Worm (Caenorhabditis elegans) whole organism, mixed stage, embryonic: Measurements from ENCODE around the gene mrpl-45.

Experiments
- M03D4.4 ChIP-seq: sonication (generic microtip); optimal IDR thresholded peaks from 2 replicates; lab custom pipeline; 2017; ENCODE audit warnings: mild to moderate bottlenecking, missing genetic modification characterization, missing compliant biosample characterization
- bed-3 ChIP-seq: fragments of 200-800 bp; sonication (Bioruptor generic); optimal IDR thresholded peaks from 3 replicates; lab custom pipeline; 2018; ENCODE audit warnings: mild to moderate bottlenecking, missing genetic modification characterization, moderate library complexity, missing compliant biosample characterization
- blmp-1 ChIP-seq: fragments of 150-350 bp; optimal IDR thresholded peaks from 2 replicates; lab custom pipeline; 2014; ENCODE audit warnings: missing biosample characterization, missing genetic modification characterization
- ceh-39 ChIP-seq: fragments of 150-350 bp; optimal IDR thresholded peaks from 2 replicates; lab custom pipeline; 2014; ENCODE audit warnings: missing biosample characterization, missing genetic modification characterization
- ceh-43 ChIP-seq: fragments of 200-800 bp; sonication (Bioruptor generic); optimal IDR thresholded peaks from 2 replicates; lab custom pipeline; 2018; ENCODE audit warnings: mild to moderate bottlenecking, missing genetic modification characterization, moderate library complexity, missing compliant biosample characterization
- ceh-83 ChIP-seq: fragments of 200-800 bp; sonication (Bioruptor generic); optimal IDR thresholded peaks from 2 replicates; lab custom pipeline; 2018; ENCODE audit warnings: mild to moderate bottlenecking, missing genetic modification characterization, missing compliant biosample characterization
- ces-1 ChIP-seq: fragments of 150-350 bp; optimal IDR thresholded peaks from 2 replicates; lab custom pipeline; 2014; ENCODE audit warnings: missing biosample characterization, missing genetic modification reagents, missing genetic modification characterization
- cnd-1 ChIP-seq: fragments of 200-800 bp; sonication (Bioruptor generic); optimal IDR thresholded peaks from 2 replicates; lab custom pipeline; 2018; ENCODE audit warnings: mild to moderate bottlenecking, missing genetic modification characterization, missing compliant biosample characterization
- drap-1 ChIP-seq: fragments of 200-800 bp; sonication (Bioruptor generic); optimal IDR thresholded peaks from 3 replicates; lab custom pipeline; 2018; ENCODE audit warnings: mild to moderate bottlenecking, missing genetic modification characterization, missing compliant biosample characterization
- elt-1 ChIP-seq: sonication (generic microtip); optimal IDR thresholded peaks from 2 replicates; lab custom pipeline; 2017; ENCODE audit warnings: missing genetic modification characterization, mild to moderate bottlenecking, missing compliant biosample characterization, antibody characterized with exemption, moderate library complexity, borderline replicate concordance; ENCODE audit not compliant: insufficient read depth
- elt-3 ChIP-seq: fragments of 150-350 bp; optimal IDR thresholded peaks from 2 replicates; lab custom pipeline; 2014; ENCODE audit warnings: missing biosample characterization, missing genetic modification characterization
- flh-1 ChIP-seq: fragments of 200-800 bp; sonication (Bioruptor generic); optimal IDR thresholded peaks from 2 replicates; lab custom pipeline; 2018; ENCODE audit warnings: mild to moderate bottlenecking, missing genetic modification characterization, moderate library complexity, missing compliant biosample characterization
- ham-2 ChIP-seq: fragments of 200-800 bp; sonication (Bioruptor generic); optimal IDR thresholded peaks from 2 replicates; lab custom pipeline; 2018; ENCODE audit warnings: mild to moderate bottlenecking, missing genetic modification characterization, missing compliant biosample characterization
- hlh-1 ChIP-seq: fragments of 150-350 bp; optimal IDR thresholded peaks from 2 replicates; lab custom pipeline; 2014; ENCODE audit warnings: missing biosample characterization, missing genetic modification reagents, missing genetic modification characterization
- lin-13 ChIP-seq: fragments of 150-350 bp; optimal IDR thresholded peaks from 2 replicates; lab custom pipeline; 2014; ENCODE audit warnings: missing biosample characterization, missing genetic modification characterization
- lin-32 ChIP-seq: fragments of 200-800 bp; sonication (Bioruptor generic); optimal IDR thresholded peaks from 2 replicates; lab custom pipeline; 2018; ENCODE audit warnings: mild to moderate bottlenecking, missing genetic modification characterization, missing compliant biosample characterization
- lsy-2 ChIP-seq: fragments of 150-350 bp; optimal IDR thresholded peaks from 2 replicates; lab custom pipeline; 2014; ENCODE audit warnings: missing biosample characterization, missing genetic modification characterization
- mab-5 ChIP-seq: fragments of 150-350 bp; optimal IDR thresholded peaks from 2 replicates; lab custom pipeline; 2014; ENCODE audit warnings: missing biosample characterization, missing genetic modification characterization
- mep-1 ChIP-seq: fragments of 150-350 bp; optimal IDR thresholded peaks from 2 replicates; lab custom pipeline; 2017; ENCODE audit warnings: missing biosample characterization, missing genetic modification reagents, missing genetic modification characterization, inconsistent platforms
- mls-2 ChIP-seq: sonication (generic microtip); optimal IDR thresholded peaks from 2 replicates; lab custom pipeline; 2016; ENCODE audit warnings: mild to moderate bottlenecking, missing genetic modification characterization, moderate library complexity, missing compliant biosample characterization
- nhr-12 ChIP-seq: fragments of 150-350 bp; optimal IDR thresholded peaks from 2 replicates; lab custom pipeline; 2014; ENCODE audit warnings: missing biosample characterization, missing genetic modification characterization
- nhr-2 ChIP-seq: fragments of 150-350 bp; optimal IDR thresholded peaks from 2 replicates; lab custom pipeline; 2014; ENCODE audit warnings: missing biosample characterization, missing genetic modification characterization
- nhr-237 ChIP-seq: fragments of 150-350 bp; optimal IDR thresholded peaks from 2 replicates; lab custom pipeline; 2014; ENCODE audit warnings: missing biosample characterization, missing genetic modification characterization
- nhr-28 ChIP-seq: fragments of 150-350 bp; optimal IDR thresholded peaks from 2 replicates; lab custom pipeline; 2014; ENCODE audit warnings: missing biosample characterization, missing genetic modification characterization
- nhr-76 ChIP-seq: sonication (generic microtip); optimal IDR thresholded peaks from 2 replicates; lab custom pipeline; 2017; ENCODE audit warnings: missing biosample characterization, missing genetic modification characterization
- pha-4 ChIP-seq: fragments of 150-350 bp; optimal IDR thresholded peaks from 2 replicates; lab custom pipeline; 2018; ENCODE audit warnings: missing biosample characterization, missing genetic modification reagents, missing genetic modification characterization
- sem-2 ChIP-seq: fragments of 200-800 bp; sonication (Bioruptor generic); optimal IDR thresholded peaks from 2 replicates; lab custom pipeline; 2018; ENCODE audit warnings: mild to moderate bottlenecking, missing genetic modification characterization, missing compliant biosample characterization
- snpc-4 ChIP-seq: fragments of 150-350 bp; optimal IDR thresholded peaks from 2 replicates; lab custom pipeline; 2014; ENCODE audit warnings: missing biosample characterization, missing genetic modification characterization
- sptf-1 ChIP-seq: sonication (generic microtip); optimal IDR thresholded peaks from 2 replicates; lab custom pipeline; 2017; ENCODE audit warnings: mild to moderate bottlenecking, missing genetic modification characterization, moderate library complexity, missing compliant biosample characterization
- tbx-8 ChIP-seq: fragments of 200-800 bp; sonication (Bioruptor generic); optimal IDR thresholded peaks from 2 replicates; lab custom pipeline; 2018; ENCODE audit warnings: mild to moderate bottlenecking, missing genetic modification characterization, moderate library complexity, missing compliant biosample characterization
- unc-120 ChIP-seq: sonication (generic microtip); optimal IDR thresholded peaks from 2 replicates; lab custom pipeline; 2017; ENCODE audit warnings: missing genetic modification characterization, missing compliant biosample characterization; ENCODE audit not compliant: poor library complexity, severe bottlenecking
- unc-39 ChIP-seq: fragments of 150-350 bp; optimal IDR thresholded peaks from 2 replicates; lab custom pipeline; 2014; ENCODE audit warnings: missing biosample characterization, missing genetic modification characterization
- unc-62 ChIP-seq: fragments of 150-350 bp; optimal IDR thresholded peaks from 2 replicates; lab custom pipeline; 2014; ENCODE audit warnings: missing biosample characterization, missing genetic modification reagents, missing genetic modification characterization
- zip-8 ChIP-seq: fragments of 150-350 bp; optimal IDR thresholded peaks from 2 replicates; lab custom pipeline; 2014; ENCODE audit warnings: missing biosample characterization, missing genetic modification characterization
- ztf-11 ChIP-seq: fragments of 150-350 bp; optimal IDR thresholded peaks from 2 replicates; lab custom pipeline; 2014; ENCODE audit warnings: missing biosample characterization, missing genetic modification characterization

mrpl-45 gene

DNA sequence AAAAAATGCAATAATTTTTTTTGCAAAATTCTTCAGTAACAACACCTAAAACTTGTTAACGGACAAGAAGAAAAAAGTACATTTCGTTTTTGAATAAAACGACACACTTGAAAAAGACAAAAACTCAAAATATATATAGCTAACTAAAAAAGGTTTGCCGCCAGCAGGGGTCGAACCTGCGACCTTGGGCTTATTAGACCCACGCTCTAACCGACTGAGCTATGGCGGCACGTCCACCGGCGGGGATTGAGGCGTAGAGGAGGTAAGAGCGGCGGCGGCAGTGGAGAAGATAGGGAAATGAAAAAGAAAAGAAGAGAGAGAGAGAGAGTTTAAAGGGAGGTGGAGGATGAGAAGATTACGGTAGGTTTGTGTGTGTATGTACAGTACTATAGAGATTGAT lies 16.4 kb upstream of the mrpl-45 start:
- TF ChIP-seq zip-8 (tag; lab: Kevin White, UChicago) = no peak
- TF ChIP-seq hlh-1 (tag; lab: Kevin White, UChicago) = no peak
- TF ChIP-seq nhr-237 (tag; lab: Kevin White, UChicago) = no peak
- TF ChIP-seq blmp-1 (tag; lab: Kevin White, UChicago) = no peak
- TF ChIP-seq nhr-12 (tag; lab: Kevin White, UChicago) = no peak
- TF ChIP-seq cnd-1 (tag; lab: Kevin White, UChicago) = peak; percentile 70
- TF ChIP-seq ham-2 (GFP tag; lab: Kevin White, UChicago) = peak; percentile 59
- peak; percentile 65 for TF ChIP-seq M03D4.4 (tag; lab: Kevin White, UChicago)
- peak; percentile 18 for TF ChIP-seq bed-3
- peak; percentile 67 for TF ChIP-seq ceh-83 (GFP tag; lab: Kevin White, UChicago)
- TF ChIP-seq nhr-28 (tag; lab: Kevin White, UChicago) = no peak
- no peak for TF ChIP-seq unc-39
- TF ChIP-seq mep-1 = no peak
- no peak for TF ChIP-seq snpc-4 (tag; lab: Kevin White, UChicago)
- TF ChIP-seq lin-13 = no peak
- TF ChIP-seq ceh-43 (GFP tag; lab: Kevin White, UChicago) = peak; percentile 55
- no peak for TF ChIP-seq mab-5
- no peak for TF ChIP-seq ceh-39 (tag; lab: Kevin White, UChicago)
- TF ChIP-seq mls-2 (tag; lab: Kevin White, UChicago) = peak; percentile 28
- TF ChIP-seq tbx-8 (GFP tag; lab: Kevin White, UChicago) = no peak
- TF ChIP-seq ces-1 = no peak
- TF ChIP-seq flh-1 (GFP tag; lab: Kevin White, UChicago) = peak; percentile 8
- TF ChIP-seq sem-2 (GFP tag; lab: Kevin White, UChicago) = peak; percentile 56
- no peak for TF ChIP-seq nhr-76 (tag; lab: Kevin White, UChicago)
- TF ChIP-seq elt-1 = no peak
- TF ChIP-seq nhr-2 (tag; lab: Kevin White, UChicago) = no peak
- peak; percentile 67 for TF ChIP-seq unc-120 (tag; lab: Kevin White, UChicago)
- peak; percentile 73 for TF ChIP-seq sptf-1 (tag; lab: Kevin White, UChicago)
- TF ChIP-seq lin-32 = no peak
- TF ChIP-seq drap-1 (GFP tag; lab: Kevin White, UChicago) = peak; percentile 28
- TF ChIP-seq ztf-11 = no peak
- no peak for TF ChIP-seq unc-62
- TF ChIP-seq lsy-2 = no peak
- TF ChIP-seq elt-3 = no peak
- no peak for TF ChIP-seq pha-4
- TF ChIP-seq, all 35 proteins: peak for 12

DNA sequence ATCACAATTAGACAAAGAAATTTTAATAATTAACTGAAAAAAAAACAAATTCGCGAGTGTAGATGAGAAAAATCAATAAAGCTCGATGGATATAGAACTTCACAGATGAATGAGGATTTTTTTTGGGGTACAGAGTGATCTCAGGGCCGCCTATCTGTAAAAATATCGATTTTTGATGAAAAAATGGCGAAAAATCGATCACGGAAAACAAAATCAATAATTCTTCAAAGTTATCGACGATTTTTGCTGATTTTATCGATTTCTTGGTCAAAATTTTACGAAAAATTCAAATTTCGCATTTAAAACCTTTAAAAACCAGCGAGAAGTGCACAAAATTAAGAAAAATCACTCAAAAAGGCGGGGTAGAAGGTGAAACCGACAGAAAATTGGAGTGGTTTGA lies 14.3 kb upstream of the mrpl-45 start:
- TF ChIP-seq unc-39 (no peak), mab-5 (no peak), sem-2 (GFP tag; lab: Kevin White, UChicago) (no peak), lsy-2 (no peak), nhr-237 (tag; lab: Kevin White, UChicago) (no peak), lin-13 (no peak), drap-1 (GFP tag; lab: Kevin White, UChicago) (no peak), ceh-39 (tag; lab: Kevin White, UChicago) (no peak), elt-3 (no peak), nhr-28 (tag; lab: Kevin White, UChicago) (no peak), snpc-4 (tag; lab: Kevin White, UChicago) (no peak), mls-2 (tag; lab: Kevin White, UChicago) (no peak), ces-1 (no peak), unc-62 (no peak), unc-120 (tag; lab: Kevin White, UChicago) (no peak), nhr-2 (tag; lab: Kevin White, UChicago) (no peak), lin-32 (no peak), pha-4 (no peak), M03D4.4 (tag; lab: Kevin White, UChicago) (no peak)

DNA sequence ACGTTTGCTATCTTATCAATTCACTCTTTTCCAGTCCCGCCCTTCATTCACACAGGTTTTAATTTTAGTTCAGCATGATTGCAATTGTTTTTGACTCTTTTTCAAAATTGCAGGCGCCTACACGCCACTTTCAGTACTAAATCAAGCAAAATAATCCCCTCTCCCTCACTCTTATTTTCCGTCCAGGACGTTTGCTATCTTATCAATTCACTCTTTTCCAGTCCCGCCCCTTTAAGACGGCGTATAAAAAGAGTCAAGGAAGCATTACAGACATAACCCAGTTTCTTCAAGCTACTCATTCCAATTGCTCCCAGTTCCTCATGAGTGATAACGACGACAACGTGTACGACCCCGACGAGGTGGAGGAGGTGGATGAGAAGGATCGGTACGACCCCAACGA lies 12.9 kb upstream of the mrpl-45 start, which contains the start of gene Y119D3B.21:
Gene Y119D3B.21 (plus strand): TSS at position 321 of the 400 bp plus-strand sequence.
- no peak for TF ChIP-seq drap-1 (GFP tag; lab: Kevin White, UChicago)

DNA sequence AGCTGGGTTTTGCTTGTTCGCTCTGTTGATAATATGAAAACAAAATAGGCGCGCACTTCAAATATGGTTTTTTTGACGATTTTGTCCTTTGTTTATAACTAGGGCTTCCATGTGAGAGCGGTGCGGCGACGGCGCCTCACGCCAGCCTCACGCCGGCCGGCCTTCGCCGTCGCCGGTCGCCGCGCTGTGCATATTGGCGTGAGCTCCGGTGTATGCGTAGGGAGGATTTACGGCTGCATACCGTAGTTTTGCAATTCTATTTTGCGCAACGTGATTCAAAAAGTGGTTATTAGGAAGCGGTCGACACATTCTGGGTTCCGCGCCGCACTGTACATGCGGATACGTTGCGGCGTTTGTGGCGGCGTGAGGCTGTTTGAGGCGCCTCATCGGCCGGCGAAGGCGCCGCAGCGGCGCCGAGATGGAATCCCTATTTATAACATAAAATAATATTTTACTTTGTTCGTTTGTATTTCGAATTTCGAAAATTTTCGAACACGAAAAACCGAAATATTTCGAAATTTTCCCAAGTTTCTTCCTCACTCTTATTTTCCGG lies 12.4 kb upstream of the mrpl-45 start:
- TF ChIP-seq lin-32 (no peak), nhr-76 (tag; lab: Kevin White, UChicago) (no peak), snpc-4 (tag; lab: Kevin White, UChicago) (no peak), mep-1 (no peak), ceh-83 (GFP tag; lab: Kevin White, UChicago) (no peak), elt-3 (no peak), nhr-28 (tag; lab: Kevin White, UChicago) (no peak)
- TF ChIP-seq, all 35 proteins: peak for 0
